Worm (Caenorhabditis elegans): ENCODE measurements around the gene mps-2.

DNA sequence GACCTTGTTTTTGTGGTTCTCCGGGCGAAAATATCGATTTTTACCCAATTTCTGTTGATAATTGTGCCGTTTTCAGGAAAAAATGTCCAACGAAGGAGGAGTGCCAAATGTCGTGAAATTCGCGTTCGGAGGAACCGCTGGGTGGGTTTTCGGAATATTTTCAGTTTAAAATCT, 25.6 kb downstream of the mps-2 start, which contains the start of gene misc-1:
- TF ChIP-seq scrt-1 (GFP tag; IDR thresholded peaks at IDR 0.05) (no peak), flt-1 (GFP tag; IDR thresholded peaks at IDR 0.05) (no peak), ama-1 (optimal IDR thresholded peaks at IDR 0.05) (no peak), ceh-13 (GFP tag; optimal IDR thresholded peaks at IDR 0.05) (no peak), pes-1 (GFP tag; IDR thresholded peaks at IDR 0.05) (no peak), tbx-11 (GFP tag; IDR thresholded peaks at IDR 0.05) (no peak), hnd-1 (tag; optimal IDR thresholded peaks at IDR 0.05) (no peak), hmbx-1 (tag; optimal IDR thresholded peaks at IDR 0.05) (no peak), F13C5.2 (tag; optimal IDR thresholded peaks at IDR 0.05) (no peak), aly-1 (tag; optimal IDR thresholded peaks at IDR 0.05) (no peak), tra-4 (tag; optimal IDR thresholded peaks at IDR 0.05) (no peak), B0310.2 (tag; optimal IDR thresholded peaks at IDR 0.05) (no peak), ets-7 (tag; optimal IDR thresholded peaks at IDR 0.05) (no peak)
